Worm (Caenorhabditis elegans): ENCODE measurements around the gene F41H10.5.
A peak's percentile ranks its signal among the peaks of the same experiment; 100 is the strongest.

F41H10.5 gene

ce11 chrIV:5394687-5395086 lies 34.0 kb downstream of the F41H10.5 start, which contains the start of the genes perm-3 and swsn-6:
perm-3 (minus strand) TSS chrIV:5394804.
swsn-6 (plus strand) TSS chrIV:5395033.
- TF ChIP-seq lsy-12 (tag; optimal IDR thresholded peaks at IDR 0.05) (peak; percentile 49), aly-2 (tag; optimal IDR thresholded peaks at IDR 0.05) (no peak), pqm-1 (tag; optimal IDR thresholded peaks at IDR 0.05) (no peak), mml-1 (tag; optimal IDR thresholded peaks at IDR 0.05) (no peak), elt-2 (tag; optimal IDR thresholded peaks at IDR 0.05) (peak; percentile 37), ceh-82 (tag; optimal IDR thresholded peaks at IDR 0.05) (no peak), nhr-28 (tag; optimal IDR thresholded peaks at IDR 0.05) (no peak), R02D3.7 (tag; optimal IDR thresholded peaks at IDR 0.05) (peak; percentile 63), ztf-4 (tag; optimal IDR thresholded peaks at IDR 0.05) (no peak), lin-39 (tag; optimal IDR thresholded peaks at IDR 0.05) (peak; percentile 40), fkh-2 (tag; optimal IDR thresholded peaks at IDR 0.05) (no peak), eor-1 (tag; optimal IDR thresholded peaks at IDR 0.05) (no peak), egl-27 (tag; optimal IDR thresholded peaks at IDR 0.05) (no peak), ceh-16 (tag; optimal IDR thresholded peaks at IDR 0.05) (no peak), fkh-10 (GFP tag; optimal IDR thresholded peaks at IDR 0.05) (no peak), egl-5 (tag; optimal IDR thresholded peaks at IDR 0.05) (peak; percentile 45), tbx-2 (tag; optimal IDR thresholded peaks at IDR 0.05) (peak; percentile 62), unc-62 (GFP tag; optimal IDR thresholded peaks at IDR 0.05) (no peak), zag-1 (tag; optimal IDR thresholded peaks at IDR 0.05) (no peak), ceh-9 (tag; optimal IDR thresholded peaks at IDR 0.05) (no peak), ZK546.5 (tag; optimal IDR thresholded peaks at IDR 0.05) (peak; percentile 37), nhr-67 (tag; optimal IDR thresholded peaks at IDR 0.05) (no peak), sea-2 (GFP tag; optimal IDR thresholded peaks at IDR 0.05) (no peak), lin-15B (tag; optimal IDR thresholded peaks at IDR 0.05) (peak; percentile 85), elt-1 (tag; optimal IDR thresholded peaks at IDR 0.05) (peak; percentile 7), fos-1 (tag; optimal IDR thresholded peaks at IDR 0.05) (no peak), nhr-77 (tag; optimal IDR thresholded peaks at IDR 0.05) (no peak), hmg-11 (tag; optimal IDR thresholded peaks at IDR 0.05) (peak; percentile 61), pha-4 (tag; optimal IDR thresholded peaks at IDR 0.05) (peak; percentile 89), jun-1 (tag; optimal IDR thresholded peaks at IDR 0.05) (peak; percentile 53), nfya-1 (tag; optimal IDR thresholded peaks at IDR 0.05; ENCODE audit: insufficient read depth) (peak; percentile 80), nhr-237 (tag; optimal IDR thresholded peaks at IDR 0.05) (no peak), nhr-76 (tag; optimal IDR thresholded peaks at IDR 0.05) (no peak), nhr-23 (tag; optimal IDR thresholded peaks at IDR 0.05) (peak; percentile 83), daf-12 (tag; optimal IDR thresholded peaks at IDR 0.05) (no peak), ceh-28 (tag; optimal IDR thresholded peaks at IDR 0.05) (peak; percentile 92), nhr-12 (tag; optimal IDR thresholded peaks at IDR 0.05) (no peak), ama-1 (optimal IDR thresholded peaks at IDR 0.05) (no peak), unc-39 (tag; optimal IDR thresholded peaks at IDR 0.05) (no peak), nhr-43 (tag; optimal IDR thresholded peaks at IDR 0.05; ENCODE audit: poor library complexity, severe bottlenecking) (peak; percentile 8), skn-1 (tag; optimal IDR thresholded peaks at IDR 0.05) (no peak), mdl-1 (tag; optimal IDR thresholded peaks at IDR 0.05) (no peak), nhr-25 (tag; optimal IDR thresholded peaks at IDR 0.05) (peak; percentile 73), ztf-11 (tag; optimal IDR thresholded peaks at IDR 0.05) (no peak), nhr-11 (tag; optimal IDR thresholded peaks at IDR 0.05) (no peak), elt-3 (tag; optimal IDR thresholded peaks at IDR 0.05) (no peak), snpc-4 (tag; optimal IDR thresholded peaks at IDR 0.05) (peak; percentile 90)

ce11 chrIV:5396769-5397168 lies 36.1 kb downstream of the F41H10.5 start, which contains the start of gene ZK616.3:
ZK616.3 (plus strand) TSS chrIV:5397069.
- no peak for TF ChIP-seq nhr-67 (tag; optimal IDR thresholded peaks at IDR 0.05)
- TF ChIP-seq nhr-25 (tag; optimal IDR thresholded peaks at IDR 0.05), result no peak
- no peak for TF ChIP-seq tbx-2 (tag; optimal IDR thresholded peaks at IDR 0.05)
- TF ChIP-seq pqm-1 (tag; optimal IDR thresholded peaks at IDR 0.05), result no peak
- TF ChIP-seq ceh-16 (tag; optimal IDR thresholded peaks at IDR 0.05), result no peak
- TF ChIP-seq lsy-12 (tag; optimal IDR thresholded peaks at IDR 0.05), result no peak
- no peak for TF ChIP-seq nhr-43 (tag; optimal IDR thresholded peaks at IDR 0.05; ENCODE audit: poor library complexity, severe bottlenecking)
- TF ChIP-seq fkh-2 (tag; optimal IDR thresholded peaks at IDR 0.05), result no peak
- no peak for TF ChIP-seq nhr-12 (tag; optimal IDR thresholded peaks at IDR 0.05)
- no peak for TF ChIP-seq zag-1 (tag; optimal IDR thresholded peaks at IDR 0.05)
- TF ChIP-seq nhr-77 (tag; optimal IDR thresholded peaks at IDR 0.05), result no peak

All from whole organism, L3 larva.